Worm (Caenorhabditis elegans) whole organism, L3 larva: Measurements from ENCODE around the gene F21C10.11.

Source experiments
- R02D3.7 ChIP-seq: fragments of 150-350 bp; optimal IDR thresholded peaks from 2 replicates; lab custom pipeline; 2014; ENCODE audit warnings: missing biosample characterization, missing genetic modification characterization
- ZK546.5 ChIP-seq: sonication (generic microtip); optimal IDR thresholded peaks from 2 replicates; lab custom pipeline; 2017; ENCODE audit warnings: missing biosample characterization, missing genetic modification characterization
- aly-2 ChIP-seq: fragments of 150-350 bp; optimal IDR thresholded peaks from 2 replicates; lab custom pipeline; 2014; ENCODE audit warnings: missing biosample characterization, missing genetic modification characterization
- ceh-28 ChIP-seq: fragments of 150-350 bp; optimal IDR thresholded peaks from 2 replicates; lab custom pipeline; 2014; ENCODE audit warnings: missing biosample characterization, missing genetic modification reagents, missing genetic modification characterization
- ceh-82 ChIP-seq: fragments of 150-350 bp; optimal IDR thresholded peaks from 2 replicates; lab custom pipeline; 2014; ENCODE audit warnings: missing biosample characterization, missing genetic modification characterization
- lin-39 ChIP-seq: fragments of 150-350 bp; optimal IDR thresholded peaks from 2 replicates; lab custom pipeline; 2018; ENCODE audit warnings: missing biosample characterization, missing genetic modification reagents, missing genetic modification characterization
- nhr-11 ChIP-seq: fragments of 150-350 bp; optimal IDR thresholded peaks from 2 replicates; lab custom pipeline; 2014; ENCODE audit warnings: missing biosample characterization, missing genetic modification characterization
- nhr-76 ChIP-seq: fragments of 150-350 bp; sonication (generic microtip); optimal IDR thresholded peaks from 5 replicates; lab custom pipeline; 2014; ENCODE audit warnings: missing biosample characterization, missing genetic modification characterization
- nhr-77 ChIP-seq: fragments of 150-350 bp; optimal IDR thresholded peaks from 2 replicates; lab custom pipeline; 2014; ENCODE audit warnings: missing biosample characterization, missing genetic modification characterization
- skn-1 ChIP-seq: fragments of 150-350 bp; optimal IDR thresholded peaks from 2 replicates; lab custom pipeline; 2014; ENCODE audit warnings: missing biosample characterization, missing genetic modification characterization
- snpc-4 ChIP-seq: fragments of 150-350 bp; optimal IDR thresholded peaks from 2 replicates; lab custom pipeline; 2014; ENCODE audit warnings: missing biosample characterization, missing genetic modification characterization
- zag-1 ChIP-seq: fragments of 150-350 bp; optimal IDR thresholded peaks from 2 replicates; lab custom pipeline; 2014; ENCODE audit warnings: missing biosample characterization, missing genetic modification characterization
- ztf-11 ChIP-seq: fragments of 150-350 bp; optimal IDR thresholded peaks from 2 replicates; lab custom pipeline; 2014; ENCODE audit warnings: missing biosample characterization, missing genetic modification characterization

DNA sequence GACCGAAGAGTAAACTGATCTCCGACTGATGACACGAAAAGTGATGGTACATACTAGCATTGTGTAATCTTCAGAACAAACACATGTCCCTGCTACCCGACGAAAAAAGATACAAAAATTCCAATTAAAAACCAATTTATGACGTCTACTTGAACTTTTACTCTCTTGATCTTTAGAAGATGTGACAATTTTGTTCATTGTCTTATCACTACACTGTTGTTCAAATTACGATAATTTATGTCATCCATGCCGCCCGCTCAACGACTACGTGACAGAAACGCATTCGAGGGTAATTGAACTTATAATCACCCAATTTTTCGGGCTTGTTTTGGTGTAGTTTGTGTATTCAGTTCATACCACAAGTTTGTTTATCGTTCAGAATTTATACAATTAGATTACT, 20.6 kb downstream of the F21C10.11 start:
- no peak for TF ChIP-seq skn-1
- no peak for TF ChIP-seq lin-39
- no peak for TF ChIP-seq nhr-76
- TF ChIP-seq ceh-82 = no peak
- no peak for TF ChIP-seq nhr-11 (tag; lab: Kevin White, UChicago)
- no peak for TF ChIP-seq zag-1 (tag; lab: Kevin White, UChicago)
- no peak for TF ChIP-seq ceh-28
- no peak for TF ChIP-seq snpc-4 (tag; lab: Kevin White, UChicago)
- no peak for TF ChIP-seq aly-2 (tag; lab: Kevin White, UChicago)
- TF ChIP-seq ZK546.5 (tag; lab: Kevin White, UChicago) = no peak
- no peak for TF ChIP-seq R02D3.7 (tag; lab: Kevin White, UChicago)
- no peak for TF ChIP-seq ztf-11 (tag; lab: Kevin White, UChicago)
- no peak for TF ChIP-seq nhr-77 (tag; lab: Kevin White, UChicago)
